Worm (Caenorhabditis elegans) whole organism, L4/young adult: ENCODE data around the gene F20C5.7.

Experiments used
- W03F9.2 ChIP-seq: fragments of 150-350 bp; optimal IDR thresholded peaks from 2 replicates; lab custom pipeline; 2014; ENCODE audit warnings: missing biosample characterization, missing genetic modification characterization
- dao-5 ChIP-seq: sonication (generic microtip); optimal IDR thresholded peaks from 2 replicates; lab custom pipeline; 2016; ENCODE audit warnings: missing genotype, missing genetic modification characterization, moderate library complexity, missing compliant biosample characterization
- him-1 ChIP-seq: sonication (generic microtip); optimal IDR thresholded peaks from 2 replicates; lab custom pipeline; 2016; ENCODE audit warnings: missing genotype, missing genetic modification reagents, missing genetic modification characterization, missing compliant biosample characterization

DNA sequence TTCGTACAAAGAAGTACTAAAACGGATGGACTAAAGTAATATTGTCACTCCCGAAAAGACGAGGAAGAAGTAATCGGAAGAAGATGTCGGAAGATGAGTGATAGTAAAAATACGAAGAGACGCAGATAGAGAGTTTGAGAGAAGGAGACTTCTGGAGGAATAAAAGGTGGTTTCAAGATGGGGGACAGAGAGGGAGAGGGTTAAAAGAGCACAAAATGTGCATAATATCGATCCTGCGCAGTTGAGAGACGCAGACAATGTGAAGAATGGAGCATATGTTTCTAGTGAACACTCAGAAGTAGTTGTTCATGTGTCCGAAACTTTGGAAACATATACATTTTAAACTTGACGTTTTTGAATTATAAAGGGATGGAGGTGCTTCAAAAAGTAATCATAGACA lies 17.0 kb upstream of the F20C5.7 start:
- no peak for TF ChIP-seq him-1 (tag; lab: Kevin White, UChicago)
- no peak for TF ChIP-seq W03F9.2
- no peak for TF ChIP-seq dao-5 (tag; lab: Kevin White, UChicago)
